Worm (Caenorhabditis elegans): Measurements from ENCODE around the gene sdz-9.

DNA sequence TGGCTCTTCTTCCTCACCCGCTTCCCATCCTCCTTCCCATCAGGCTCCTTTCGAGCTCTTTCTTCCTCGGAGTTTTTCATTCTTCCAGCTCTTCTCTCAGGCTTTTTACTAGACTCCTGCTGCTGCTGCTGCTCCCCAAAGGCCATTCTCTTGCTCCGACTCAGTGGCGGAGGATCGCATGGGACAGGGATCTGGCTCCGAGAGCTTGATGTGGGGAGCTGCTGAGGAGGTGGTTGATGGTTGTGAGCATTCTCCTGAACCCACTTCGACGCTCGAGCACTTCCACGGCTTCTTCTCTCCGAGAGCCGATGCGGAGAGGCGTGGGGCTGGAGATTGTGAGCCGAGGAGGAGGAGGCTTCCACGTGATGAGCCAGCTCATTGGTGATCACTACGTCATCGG is 12.4 kb upstream of the sdz-9 start:
- TF ChIP-seq aly-2 (tag; optimal IDR thresholded peaks at IDR 0.05), result no peak
- TF ChIP-seq lin-11 (tag; optimal IDR thresholded peaks at IDR 0.05), result no peak
- TF ChIP-seq snpc-4 (tag; optimal IDR thresholded peaks at IDR 0.05), result no peak
- TF ChIP-seq ceh-16 (tag; optimal IDR thresholded peaks at IDR 0.05), result no peak
- TF ChIP-seq nhr-25 (tag; optimal IDR thresholded peaks at IDR 0.05), result no peak
- TF ChIP-seq nhr-23 (tag; optimal IDR thresholded peaks at IDR 0.05), result no peak
- no peak for TF ChIP-seq ceh-82 (tag; optimal IDR thresholded peaks at IDR 0.05)
- TF ChIP-seq ZK546.5 (tag; optimal IDR thresholded peaks at IDR 0.05), result no peak
- TF ChIP-seq peb-1 (tag; optimal IDR thresholded peaks at IDR 0.05), result no peak
- TF ChIP-seq skn-1 (tag; optimal IDR thresholded peaks at IDR 0.05), result no peak
